Fruit fly (Drosophila melanogaster) ovary, adult (tissue): Measurements from ENCODE around the gene CG7509.

ENCODE experiments used
- CG17801 ChIP-seq: fragments of 200-800 bp; optimal IDR thresholded peaks from 2 replicates; lab custom pipeline; 2019; ENCODE audit warnings: missing biosample characterization, mild to moderate bottlenecking, missing genetic modification characterization, moderate library complexity; ENCODE audit not compliant: partially characterized antibody

The CG7509 gene

DNA sequence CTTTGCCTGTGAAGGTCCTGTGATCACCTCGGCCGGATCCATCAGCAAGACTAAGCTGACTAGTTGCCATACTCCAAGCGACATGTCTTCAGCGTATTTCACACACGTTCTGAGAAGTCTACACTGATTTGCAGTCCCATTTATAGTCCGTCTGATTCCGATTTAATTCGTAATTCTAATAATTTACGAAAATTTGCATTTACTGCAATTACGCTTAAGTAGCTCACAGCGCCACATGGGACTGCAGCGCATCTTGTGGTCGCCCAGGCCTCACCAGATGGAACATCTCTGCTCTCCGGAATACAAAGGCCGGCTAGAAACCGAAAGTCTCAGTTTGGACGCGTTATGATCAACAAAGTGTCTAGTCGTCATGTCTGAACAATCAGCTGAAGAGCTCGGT is at the start of gene CG7509:
TSS of gene CG7509 (minus strand) at position 101 of the 400 bp plus-strand sequence.
- no peak for TF ChIP-seq CG17801 (GFP tag; lab: Kevin White, UChicago)

DNA sequence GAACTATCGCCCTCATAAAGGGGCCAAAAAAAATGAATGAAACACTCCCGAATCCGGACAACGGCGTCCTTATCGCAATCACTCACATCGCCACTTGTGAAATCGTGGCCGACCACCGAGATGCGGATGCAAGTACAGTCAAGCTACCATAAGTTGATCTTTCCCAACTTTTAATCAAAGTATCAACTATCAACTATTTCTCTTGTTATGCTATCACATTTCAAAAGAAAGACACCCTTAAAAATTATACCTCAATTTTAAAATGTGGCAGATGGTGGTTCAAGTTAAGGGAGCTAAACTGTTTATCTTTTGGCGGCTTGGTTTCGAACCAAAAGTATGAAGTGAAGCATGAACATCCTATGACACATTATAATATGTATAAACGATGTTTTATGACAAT is 49.1 kb upstream of the CG7509 start:
- TF ChIP-seq CG17801 (GFP tag; lab: Kevin White, UChicago): no peak

DNA sequence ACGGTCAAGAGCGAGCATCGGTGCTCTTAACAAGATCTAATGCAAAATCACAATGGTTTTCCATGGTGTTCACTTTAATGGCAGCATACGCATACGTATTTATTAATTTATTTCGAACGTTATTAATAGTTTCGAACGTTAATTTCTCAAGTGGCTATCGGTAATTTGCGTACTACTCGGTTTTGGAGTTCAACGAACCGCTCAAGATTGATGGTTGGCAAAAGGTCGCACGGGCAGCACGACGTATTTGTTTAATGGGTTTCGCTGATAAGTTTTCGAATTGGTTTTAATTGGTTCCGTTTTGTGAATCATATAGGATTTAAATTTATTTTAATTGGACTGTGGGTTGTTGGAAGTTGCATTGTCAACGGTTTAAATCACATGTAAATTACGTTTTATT is 48.0 kb upstream of the CG7509 start:
- no peak for TF ChIP-seq CG17801 (GFP tag; lab: Kevin White, UChicago)

DNA sequence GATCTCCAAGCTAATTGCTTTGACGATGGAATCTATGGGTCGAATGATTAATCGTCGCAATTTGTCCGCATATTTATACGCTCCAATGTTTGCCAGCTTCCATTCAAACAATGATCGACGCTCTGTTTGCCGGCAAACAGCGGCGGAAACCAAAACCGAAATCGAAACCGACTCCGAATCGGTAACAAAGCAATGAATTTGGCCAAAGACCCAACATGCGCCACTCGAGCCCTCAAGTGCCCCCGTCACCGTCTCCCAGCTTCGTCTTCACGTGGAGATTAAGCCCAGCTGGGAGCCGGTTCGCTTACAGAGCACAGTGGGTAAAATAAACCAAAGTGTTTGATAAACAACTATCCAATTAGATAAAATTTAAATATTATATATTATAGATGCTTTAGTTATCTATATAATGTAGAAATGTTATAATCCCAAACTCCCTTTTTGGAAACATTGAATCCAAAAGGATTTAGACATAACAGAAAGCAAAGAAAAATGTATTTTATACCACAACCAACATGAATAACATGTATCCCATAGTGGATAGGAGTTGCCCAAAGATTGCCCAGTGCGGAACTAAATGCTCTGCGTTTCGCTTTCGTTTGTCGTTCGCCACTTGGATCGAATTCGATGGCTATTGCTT is 47.5 kb upstream of the CG7509 start, which contains the start of gene CG32237:
TSS of gene CG32237 (minus strand) at position 51 of the 640 bp plus-strand sequence.
- TF ChIP-seq CG17801 (GFP tag; lab: Kevin White, UChicago): no peak

DNA sequence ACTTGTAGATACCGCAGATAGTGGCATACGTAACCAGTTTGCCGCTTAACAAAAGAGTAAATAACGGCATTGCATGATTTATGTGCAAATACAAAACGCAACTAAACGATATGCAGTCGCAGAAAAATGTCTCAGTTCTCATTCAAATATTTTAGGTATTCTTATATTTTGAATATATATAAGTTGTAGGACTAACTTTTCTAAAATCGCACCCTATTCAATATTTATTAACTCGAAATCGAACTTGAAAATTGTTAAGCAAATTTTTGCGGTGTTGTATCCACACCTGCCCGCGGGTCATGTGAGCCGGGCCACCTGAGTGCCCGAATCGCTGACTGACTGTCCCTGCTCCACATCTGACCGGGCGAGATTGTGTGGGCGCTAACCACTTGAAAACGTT is 43.0 kb upstream of the CG7509 start:
- no peak for TF ChIP-seq CG17801 (GFP tag; lab: Kevin White, UChicago)

DNA sequence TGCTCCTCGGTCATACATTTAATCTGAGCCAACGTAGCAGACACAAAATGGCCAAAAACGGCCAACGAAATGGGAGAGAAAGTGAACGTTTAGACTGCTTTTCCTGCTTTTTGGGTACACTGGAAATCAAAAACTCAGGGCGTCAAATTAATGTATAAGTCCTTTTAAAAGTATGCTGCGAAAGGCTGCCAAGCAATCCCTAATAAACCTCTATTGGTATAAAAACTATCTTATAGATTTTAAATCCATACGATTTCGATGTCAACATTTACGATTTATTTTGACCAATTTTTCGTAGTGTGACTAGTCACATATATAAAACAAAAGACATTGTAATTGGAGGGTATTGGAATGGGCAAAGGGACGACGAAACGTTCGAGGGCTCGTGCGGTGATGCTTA is 39.7 kb upstream of the CG7509 start:
- no peak for TF ChIP-seq CG17801 (GFP tag; lab: Kevin White, UChicago)

DNA sequence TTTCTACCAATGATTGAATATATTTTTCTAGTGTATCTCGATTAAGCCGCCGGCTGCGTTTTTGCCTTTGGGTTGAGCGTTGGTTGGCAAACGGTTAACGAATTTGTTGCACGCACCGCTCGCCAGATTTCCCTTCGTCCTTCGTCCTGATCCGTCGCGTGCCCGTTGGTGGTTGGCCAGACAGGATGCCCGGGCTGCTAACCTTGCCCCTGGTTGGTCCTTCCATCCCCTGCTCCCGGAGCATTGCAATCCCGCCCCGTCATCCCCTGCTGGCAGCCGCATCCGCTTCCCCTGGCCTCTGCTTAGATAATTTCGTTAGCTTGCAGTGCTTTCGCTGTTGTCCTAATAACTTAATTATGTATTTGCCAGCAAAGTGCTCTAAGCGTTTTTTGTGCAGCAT is 38.4 kb upstream of the CG7509 start:
- TF ChIP-seq CG17801 (GFP tag; lab: Kevin White, UChicago): no peak

DNA sequence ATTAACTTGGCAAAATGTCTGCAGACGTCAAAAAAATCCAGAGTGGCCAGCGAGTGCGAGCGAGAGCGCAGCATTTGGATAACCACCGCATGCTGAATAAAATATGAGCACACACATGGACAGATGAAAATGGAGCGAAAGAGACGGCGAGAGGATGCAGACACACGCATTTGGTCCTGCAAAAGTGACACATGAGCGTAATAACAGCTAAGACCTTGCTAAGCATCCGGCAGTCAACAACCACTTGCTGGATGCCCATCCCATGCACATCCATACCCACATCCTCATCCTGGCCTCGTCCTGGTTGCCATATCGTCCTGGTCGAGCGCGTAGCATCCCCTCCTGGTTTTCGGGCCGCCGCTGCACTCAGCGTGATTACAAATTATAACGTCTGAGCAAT is 37.6 kb upstream of the CG7509 start:
- no peak for TF ChIP-seq CG17801 (GFP tag; lab: Kevin White, UChicago)

DNA sequence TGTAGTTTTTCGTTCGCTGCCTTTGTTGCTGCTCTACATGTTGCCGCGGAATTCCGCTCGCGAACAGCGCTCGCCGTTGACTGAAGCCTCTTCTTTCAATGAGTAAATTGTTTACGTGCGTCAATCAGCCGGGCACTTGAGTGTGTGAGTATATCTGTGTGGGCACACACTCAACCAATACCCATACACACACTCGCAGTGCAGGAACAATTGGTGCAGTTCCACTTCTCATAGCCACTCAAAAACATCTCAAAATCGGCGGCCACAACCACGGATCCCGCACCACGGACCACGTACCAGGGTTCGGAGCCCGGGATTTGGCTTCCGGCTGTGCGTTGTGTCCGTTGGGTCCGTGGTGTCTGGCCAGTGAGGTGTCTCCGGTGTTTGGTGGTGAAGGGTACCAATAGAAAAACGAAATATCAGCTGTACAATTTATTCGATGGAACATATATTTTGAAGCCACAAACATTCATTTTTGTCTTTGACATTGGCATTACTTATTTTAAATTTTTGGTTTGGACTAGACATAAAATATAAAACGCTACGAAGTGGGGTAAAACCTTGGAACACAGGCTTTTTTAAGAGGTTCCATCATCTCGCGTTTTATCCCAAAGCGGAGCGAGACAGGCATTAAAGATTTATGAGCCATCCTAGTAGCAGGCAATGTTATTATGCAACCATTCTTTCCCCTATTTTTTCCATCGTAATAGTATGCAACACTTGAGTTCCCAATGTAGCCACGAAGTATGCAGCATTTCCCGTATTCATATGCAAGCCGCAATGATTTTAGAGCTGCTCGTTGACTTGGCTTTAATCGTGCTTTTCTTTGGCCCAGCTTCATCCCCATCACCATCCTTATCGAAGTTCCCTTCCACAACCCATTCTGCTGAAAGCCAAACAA is 35.2 kb upstream of the CG7509 start, which contains the start of gene CG13707:
TSS of gene CG13707 (minus strand) at position 70 of the 901 bp plus-strand sequence.
- TF ChIP-seq CG17801 (GFP tag; lab: Kevin White, UChicago): no peak

DNA sequence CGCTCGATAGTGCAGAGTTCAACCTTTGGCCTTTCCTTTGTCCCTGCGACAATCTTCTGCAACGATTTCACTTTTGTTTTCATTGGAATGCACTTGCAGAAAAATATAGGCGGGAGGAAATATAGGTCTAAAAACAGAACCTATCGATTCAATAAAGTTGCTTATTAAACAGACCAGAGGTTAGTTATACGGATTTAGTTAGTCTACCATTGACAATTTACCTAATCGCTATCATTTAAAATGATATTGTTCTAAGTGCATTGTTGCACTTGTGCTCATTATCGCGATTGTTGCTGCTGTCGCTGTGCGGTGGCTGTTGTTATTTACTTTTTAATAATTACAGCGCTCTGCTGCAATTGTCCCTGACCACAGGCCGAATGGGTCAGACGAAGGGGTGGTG is 31.3 kb upstream of the CG7509 start:
- no peak for TF ChIP-seq CG17801 (GFP tag; lab: Kevin White, UChicago)

DNA sequence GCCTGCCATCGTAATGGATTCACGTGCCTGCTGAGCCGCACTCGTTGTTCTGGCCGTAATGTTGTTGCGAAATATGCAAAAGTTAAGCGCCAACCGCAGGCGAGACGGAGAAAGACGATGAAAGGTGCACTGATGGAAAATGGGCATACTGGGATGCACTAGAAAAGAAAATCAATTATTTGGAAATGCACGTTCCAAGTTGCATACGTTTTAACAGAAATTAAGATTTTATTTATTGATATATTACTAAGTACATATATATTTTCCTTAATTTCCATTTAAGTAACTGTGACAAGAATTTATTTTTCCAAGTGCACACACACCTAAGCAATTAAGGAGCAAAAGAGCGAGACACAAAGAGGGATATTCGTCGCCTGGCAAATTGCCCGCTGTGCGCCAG is 29.9 kb upstream of the CG7509 start:
- TF ChIP-seq CG17801 (GFP tag; lab: Kevin White, UChicago): no peak

DNA sequence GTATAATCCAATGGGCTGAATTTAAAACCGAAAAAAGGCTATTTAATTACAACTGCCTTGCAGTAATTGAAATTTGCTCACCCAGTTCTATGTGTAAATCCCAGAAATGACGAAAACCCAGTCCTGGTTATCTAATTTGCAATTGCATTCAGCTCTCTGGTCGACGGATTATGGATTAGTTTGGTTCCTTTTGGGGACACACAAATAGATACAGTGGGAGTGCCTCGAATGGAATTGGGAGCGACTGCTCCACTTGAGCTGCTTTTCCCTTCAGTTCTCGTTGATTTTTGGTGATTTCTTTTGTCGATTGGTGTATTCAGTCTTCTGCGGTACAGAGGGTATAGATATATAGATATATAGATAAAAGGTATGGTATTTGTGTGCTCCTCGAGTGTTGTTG is 28.4 kb upstream of the CG7509 start, which contains the start of gene CG13708:
TSS of gene CG13708 (minus strand) at position 101 of the 400 bp plus-strand sequence.
- TF ChIP-seq CG17801 (GFP tag; lab: Kevin White, UChicago): no peak

DNA sequence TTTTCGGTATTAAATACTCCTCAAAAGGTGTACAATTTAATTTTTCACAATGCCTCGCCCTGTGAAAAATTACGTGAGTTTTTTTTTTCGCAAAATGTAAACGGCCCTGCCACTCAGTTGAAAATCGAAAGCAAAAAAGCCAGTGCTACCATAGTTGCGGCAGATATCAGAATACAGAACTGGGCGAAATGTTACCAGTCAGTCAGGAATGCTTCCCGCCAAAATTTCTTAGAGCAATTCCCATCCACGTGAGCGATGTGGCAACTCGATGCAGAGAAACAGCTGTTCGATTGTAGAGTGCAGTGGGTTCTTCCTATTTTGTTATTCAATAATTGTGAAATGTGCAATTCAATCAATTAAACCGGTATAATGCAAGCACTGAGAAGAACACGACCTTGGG is 20.5 kb upstream of the CG7509 start, which contains the start of the genes Dhc64C and LeuRS-m:
TSS of gene Dhc64C (minus strand) at position 104 of the 400 bp plus-strand sequence.
TSS of gene LeuRS-m (plus strand) at position 270 of the 400 bp plus-strand sequence.
- TF ChIP-seq CG17801 (GFP tag; lab: Kevin White, UChicago): peak; percentile 36

DNA sequence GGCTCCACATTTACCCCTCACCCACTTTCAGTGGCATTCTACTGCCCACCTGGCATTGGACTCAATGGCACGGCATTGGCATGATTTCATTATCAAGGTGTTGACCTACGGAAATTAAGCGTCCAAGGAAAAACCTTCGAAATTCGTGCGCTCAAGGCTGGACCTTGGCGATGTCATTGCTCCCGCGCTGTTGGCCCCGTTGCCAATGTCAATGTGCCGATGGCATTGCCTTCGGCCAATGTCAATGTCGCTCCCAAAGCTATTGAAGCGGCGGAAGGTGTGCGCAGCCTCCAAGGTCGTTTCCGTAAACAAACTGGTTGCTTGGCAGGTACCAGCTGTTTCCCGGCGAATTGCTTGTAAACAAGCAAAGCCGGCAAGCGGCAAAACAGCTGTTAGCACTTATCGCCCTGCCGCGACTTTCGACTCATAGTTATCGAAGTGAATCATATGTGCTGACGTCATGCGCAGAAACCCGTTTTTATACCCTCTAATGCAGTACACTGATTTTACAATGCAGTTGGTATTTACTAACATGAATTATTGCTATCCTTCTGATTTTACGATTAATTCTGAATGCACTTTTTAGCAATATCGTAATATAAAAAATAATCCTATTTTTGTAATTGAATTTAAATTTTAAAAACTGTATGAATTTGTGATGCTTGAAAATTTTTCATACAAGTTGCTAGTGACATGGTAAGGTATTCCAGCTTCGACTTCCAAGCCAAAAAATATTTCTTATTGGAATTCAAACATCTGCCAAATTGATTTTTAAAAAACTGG is 19.5 kb upstream of the CG7509 start:
- TF ChIP-seq CG17801 (GFP tag; lab: Kevin White, UChicago): peak; percentile 88

DNA sequence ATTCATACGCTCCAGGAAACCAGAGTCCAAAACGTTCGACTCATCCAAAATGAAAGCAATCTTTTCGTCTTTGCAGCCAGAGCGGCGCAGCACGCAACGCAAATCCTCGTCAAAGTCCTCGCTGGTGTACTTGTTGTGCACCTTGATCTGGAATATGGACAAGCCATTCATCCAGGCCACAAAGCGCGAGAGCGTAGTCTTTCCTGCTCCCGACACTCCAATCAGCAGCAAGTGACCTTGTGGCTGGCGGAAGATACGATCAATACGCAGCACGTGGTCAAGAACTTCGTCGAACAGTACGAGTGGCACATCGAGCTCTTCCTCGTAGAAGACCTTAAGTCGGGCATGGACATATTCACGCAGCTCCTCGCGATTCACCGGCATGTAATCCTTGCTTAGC is 9.1 kb upstream of the CG7509 start:
- TF ChIP-seq CG17801 (GFP tag; lab: Kevin White, UChicago): no peak
